Fruit fly (Drosophila melanogaster) whole organism, embryonic: ENCODE data around the gene Indy.
A peak's percentile ranks its signal among the peaks of the same experiment; 100 is the strongest.

Experiments
- sna ChIP-seq: fragments of 200-800 bp; sonication (Bioruptor generic); IDR thresholded peaks from 2 replicates; pipeline ENCODE4 v1.3.6; 2022; ENCODE audit warnings: missing biosample characterization, missing genetic modification characterization; ENCODE audit not compliant: partially characterized antibody
- yki ChIP-seq: fragments of >200 bp; optimal IDR thresholded peaks from 3 replicates; lab custom pipeline; 2018

dm6 chr3L:18890283-18891175 lies 44.5 kb upstream of the Indy start, which contains the start of gene CG3961:
- TF ChIP-seq yki (lab: Kevin White, UChicago) = peak; percentile 49
- no peak; the same call in 1 of the 2 replicates for TF ChIP-seq sna
